Worm (Caenorhabditis elegans): Measurements from ENCODE around the gene swt-2.

ce11 chrV:7490340-7490739, 39.6 kb upstream of the swt-2 start, which contains the start of gene srbc-9:
- TF ChIP-seq ztf-23 (GFP tag; IDR thresholded peaks at IDR 0.05) (no peak), ref-1 (GFP tag; conservative IDR thresholded peaks at IDR 0.05) (no peak), T22C8.4 (GFP tag; IDR thresholded peaks at IDR 0.05) (no peak), flt-1 (GFP tag; IDR thresholded peaks at IDR 0.05) (no peak)
